Worm (Caenorhabditis elegans) whole organism, midembryonic: ENCODE data around the gene F41G3.3.

ENCODE experiments used
- T22C8.4 ChIP-seq: fragments of 200-800 bp; sonication (Bioruptor generic); IDR thresholded peaks from 2 replicates; pipeline ENCODE4 v1.3.6; 2022; ENCODE audit warnings: missing genetic modification characterization, missing compliant biosample characterization
- cog-1 ChIP-seq: sonication (generic microtip); optimal IDR thresholded peaks from 2 replicates; lab custom pipeline; 2016; ENCODE audit warnings: missing genetic modification characterization, missing compliant biosample characterization
- flt-1 ChIP-seq: fragments of 200-800 bp; sonication (Bioruptor generic); IDR thresholded peaks from 2 replicates; pipeline ENCODE4 v1.3.6; 2022; ENCODE audit warnings: missing genetic modification characterization, missing compliant biosample characterization
- med-1 ChIP-seq: sonication (generic microtip); optimal IDR thresholded peaks from 2 replicates; lab custom pipeline; 2017; ENCODE audit warnings: missing genetic modification characterization, mild to moderate bottlenecking, missing compliant biosample characterization, antibody characterized with exemption, missing genetic modification reagents; ENCODE audit not compliant: insufficient read depth
- ref-1 ChIP-seq: fragments of 200-800 bp; sonication (Bioruptor generic); conservative IDR thresholded peaks from 2 replicates; pipeline ENCODE4 v1.3.6; 2022; ENCODE audit warnings: missing genetic modification reagents, missing genetic modification characterization, missing compliant biosample characterization
- tab-1 ChIP-seq: fragments of 200-800 bp; sonication (Bioruptor generic); IDR thresholded peaks from 2 replicates; pipeline ENCODE4 v1.3.6; 2022; ENCODE audit warnings: missing genetic modification characterization, missing compliant biosample characterization
- ztf-23 ChIP-seq: fragments of 200-800 bp; sonication (Bioruptor generic); IDR thresholded peaks from 2 replicates; pipeline ENCODE4 v1.3.6; 2022; ENCODE audit warnings: missing genetic modification reagents, missing genetic modification characterization, missing compliant biosample characterization
- ztf-29 ChIP-seq: fragments of 200-800 bp; sonication (Bioruptor generic); IDR thresholded peaks from 2 replicates; pipeline ENCODE4 v1.3.6; 2022; ENCODE audit warnings: missing genetic modification reagents, missing genetic modification characterization, missing compliant biosample characterization

- no peak for TF ChIP-seq med-1 (GFP tag; lab: Kevin White, UChicago)
- no peak for TF ChIP-seq T22C8.4 (GFP tag; lab: Robert Waterston, UW)
- TF ChIP-seq cog-1 (tag; lab: Kevin White, UChicago): no peak
- TF ChIP-seq ref-1: no peak
- no peak for TF ChIP-seq flt-1
- TF ChIP-seq ztf-23 (GFP tag; lab: Robert Waterston, UW): no peak
- TF ChIP-seq tab-1 (GFP tag; lab: Robert Waterston, UW): no peak
- TF ChIP-seq ztf-29 (GFP tag; lab: Robert Waterston, UW): no peak
These were observed 20.3 kb upstream of the F41G3.3 start, which contains the start of gene mrps-18.C for ce11 chrII:6736066-6736465.
